Worm (Caenorhabditis elegans) whole organism, L4 larva: ENCODE measurements around the gene R160.10.

Experiments used
- D1046.2 ChIP-seq: fragments of 200-800 bp; sonication (Bioruptor generic); IDR thresholded peaks from 2 replicates; pipeline ENCODE4 v1.3.6; 2022; ENCODE audit warnings: missing genetic modification characterization, missing compliant biosample characterization
- F37D6.2 ChIP-seq: sonication (generic microtip); optimal IDR thresholded peaks from 2 replicates; lab custom pipeline; 2016; ENCODE audit warnings: mild to moderate bottlenecking, missing genetic modification characterization, missing compliant biosample characterization
- F44E2.7 ChIP-seq: fragments of 200-800 bp; sonication (Bioruptor generic); IDR thresholded peaks from 2 replicates; pipeline ENCODE4 v2.1.2; 2022; ENCODE audit warnings: missing genetic modification characterization, missing compliant biosample characterization
- T20F7.1 ChIP-seq: fragments of 200-800 bp; sonication (Bioruptor generic); optimal IDR thresholded peaks from 2 replicates; lab custom pipeline; 2018; ENCODE audit warnings: mild to moderate bottlenecking, missing genetic modification characterization, missing compliant biosample characterization
- Y48G9A.11 ChIP-seq: fragments of 200-800 bp; sonication (Bioruptor generic); IDR thresholded peaks from 2 replicates; pipeline ENCODE4 v1.3.6; 2022; ENCODE audit warnings: missing genetic modification reagents, missing genetic modification characterization, missing compliant biosample characterization
- Y5F2A.4 ChIP-seq: fragments of 200-800 bp; sonication (Bioruptor generic); optimal IDR thresholded peaks from 2 replicates; lab custom pipeline; 2018; ENCODE audit warnings: mild to moderate bottlenecking, missing genetic modification characterization, missing compliant biosample characterization
- aha-1 ChIP-seq: fragments of 150-350 bp; peaks from one replicate; lab custom pipeline; 2014; ENCODE audit warnings: missing biosample characterization, missing genetic modification characterization
- aly-2 ChIP-seq: sonication (generic microtip); optimal IDR thresholded peaks from 2 replicates; lab custom pipeline; 2018; ENCODE audit warnings: missing biosample characterization, missing genetic modification characterization
- ama-1 ChIP-seq: fragments of 150-350 bp; optimal IDR thresholded peaks from 2 replicates; lab custom pipeline; 2014; ENCODE audit warnings: inconsistent platforms, mixed read lengths
- attf-4 ChIP-seq: sonication (generic microtip); optimal IDR thresholded peaks from 3 replicates; lab custom pipeline; 2017; ENCODE audit warnings: missing biosample characterization, missing genetic modification characterization
- ceh-20 ChIP-seq: fragments of 200-800 bp; sonication (Bioruptor generic); IDR thresholded peaks from 2 replicates; pipeline ENCODE4 v1.3.6; 2022; ENCODE audit warnings: missing genetic modification reagents, missing genetic modification characterization, missing compliant biosample characterization
- ceh-28 ChIP-seq: fragments of 150-350 bp; optimal IDR thresholded peaks from 2 replicates; lab custom pipeline; 2014; ENCODE audit warnings: missing biosample characterization, missing genetic modification reagents, missing genetic modification characterization
- daf-16 ChIP-seq, 3 experiments: sonication (generic microtip); optimal IDR thresholded peaks; 2 replicates each; lab custom pipeline; 2016 to 2017; ENCODE audit warnings: missing genetic modification characterization in 3 of 3, missing genetic modification reagents in 3 of 3, mild to moderate bottlenecking in 2 of 3, missing compliant biosample characterization in 2 of 3, missing biosample characterization in 1 of 3, moderate library complexity in 1 of 3
- daf-19 ChIP-seq: fragments of 200-800 bp; sonication (Bioruptor generic); conservative IDR thresholded peaks from 2 replicates; pipeline ENCODE4 v1.3.6; 2022; ENCODE audit warnings: missing genetic modification characterization, missing compliant biosample characterization
- duxl-1 ChIP-seq: sonication (generic microtip); optimal IDR thresholded peaks from 2 replicates; lab custom pipeline; 2016; ENCODE audit warnings: mild to moderate bottlenecking, missing genetic modification characterization, moderate library complexity, missing compliant biosample characterization; ENCODE audit not compliant: poor library complexity
- dve-1 ChIP-seq: sonication (generic microtip); optimal IDR thresholded peaks from 2 replicates; lab custom pipeline; 2017; ENCODE audit warnings: antibody characterized with exemption, mild to moderate bottlenecking, missing genetic modification characterization, missing compliant biosample characterization; ENCODE audit not compliant: insufficient read depth
- hlh-30 ChIP-seq: sonication (generic microtip); optimal IDR thresholded peaks from 2 replicates; lab custom pipeline; 2017; ENCODE audit warnings: antibody characterized with exemption, mild to moderate bottlenecking, missing genetic modification characterization, missing compliant biosample characterization; ENCODE audit not compliant: insufficient read depth
- hmg-1.1 ChIP-seq: fragments of 200-800 bp; sonication (Bioruptor generic); IDR thresholded peaks from 2 replicates; pipeline ENCODE4 v1.3.6; 2022; ENCODE audit warnings: missing genetic modification reagents, missing genetic modification characterization, missing compliant biosample characterization
- jun-1 ChIP-seq: fragments of 150-350 bp; optimal IDR thresholded peaks from 2 replicates; lab custom pipeline; 2014; ENCODE audit warnings: missing biosample characterization, missing genetic modification reagents, missing genetic modification characterization
- lin-13 ChIP-seq: fragments of 150-350 bp; optimal IDR thresholded peaks from 2 replicates; lab custom pipeline; 2014; ENCODE audit warnings: missing biosample characterization, missing genetic modification reagents, missing genetic modification characterization
- lir-3 ChIP-seq: sonication (generic microtip); optimal IDR thresholded peaks from 2 replicates; lab custom pipeline; 2016; ENCODE audit warnings: mild to moderate bottlenecking, missing genetic modification characterization, missing compliant biosample characterization
- madf-9 ChIP-seq: fragments of 200-800 bp; sonication (Bioruptor generic); conservative IDR thresholded peaks from 2 replicates; pipeline ENCODE4 v1.3.6; 2022; ENCODE audit warnings: missing genetic modification reagents, missing genetic modification characterization, missing compliant biosample characterization
- mdl-1 ChIP-seq, 2 experiments: fragments of 150-350 bp in 1 of 2; sonication (generic microtip) in 1 of 2; optimal IDR thresholded peaks; 2 replicates each; lab custom pipeline; 2014 to 2017; ENCODE audit warnings: missing biosample characterization in 2 of 2, missing genetic modification characterization in 2 of 2
- mep-1 ChIP-seq: fragments of 150-350 bp; sonication (generic microtip); optimal IDR thresholded peaks from 3 replicates; lab custom pipeline; 2014; ENCODE audit warnings: missing biosample characterization, missing genetic modification characterization
- mes-2 ChIP-seq: sonication (generic microtip); optimal IDR thresholded peaks from 2 replicates; lab custom pipeline; 2016; ENCODE audit warnings: missing genotype, mild to moderate bottlenecking, missing genetic modification characterization, missing compliant biosample characterization; ENCODE audit not compliant: poor library complexity, severe bottlenecking
- mxl-2 ChIP-seq: fragments of 200-800 bp; sonication (Bioruptor generic); conservative IDR thresholded peaks from 2 replicates; pipeline ENCODE4 v1.3.6; 2022; ENCODE audit warnings: missing genetic modification reagents, missing genetic modification characterization, missing compliant biosample characterization
- nhr-28 ChIP-seq: fragments of 150-350 bp; optimal IDR thresholded peaks from 2 replicates; lab custom pipeline; 2014; ENCODE audit warnings: missing biosample characterization, missing genetic modification characterization
- nhr-6 ChIP-seq: fragments of 150-350 bp; optimal IDR thresholded peaks from 2 replicates; lab custom pipeline; 2014; ENCODE audit warnings: missing biosample characterization, missing genetic modification characterization
- php-3 ChIP-seq: fragments of 200-800 bp; sonication (Bioruptor generic); IDR thresholded peaks from 2 replicates; pipeline ENCODE4 v1.3.6; 2022; ENCODE audit warnings: missing genetic modification reagents, missing genetic modification characterization, missing compliant biosample characterization
- rbr-2 ChIP-seq: sonication (generic microtip); optimal IDR thresholded peaks from 2 replicates; lab custom pipeline; 2016; ENCODE audit warnings: missing genotype, missing genetic modification characterization, missing compliant biosample characterization
- set-16 ChIP-seq: fragments of 200-800 bp; sonication (Bioruptor generic); IDR thresholded peaks from 2 replicates; pipeline ENCODE4 v1.3.6; 2022; ENCODE audit warnings: missing genetic modification reagents, missing genetic modification characterization, missing compliant biosample characterization
- snpc-4 ChIP-seq: fragments of 150-350 bp; optimal IDR thresholded peaks from 2 replicates; lab custom pipeline; 2014; ENCODE audit warnings: missing biosample characterization, missing genetic modification characterization
- spr-1 ChIP-seq: sonication (generic microtip); optimal IDR thresholded peaks from 2 replicates; lab custom pipeline; 2016; ENCODE audit warnings: mild to moderate bottlenecking, missing genetic modification characterization, missing compliant biosample characterization
- spr-3 ChIP-seq: fragments of 200-800 bp; sonication (Bioruptor generic); optimal IDR thresholded peaks from 2 replicates; lab custom pipeline; 2018; ENCODE audit warnings: mild to moderate bottlenecking, missing genetic modification characterization, missing compliant biosample characterization
- unc-130 ChIP-seq: sonication (generic microtip); optimal IDR thresholded peaks from 2 replicates; lab custom pipeline; 2016; ENCODE audit warnings: missing genetic modification reagents, missing genetic modification characterization, missing compliant biosample characterization
- unc-62 ChIP-seq, 3 experiments: fragments of 150-350 bp in 1 of 3; sonication (generic microtip); optimal IDR thresholded peaks in 2 of 3; peaks in 1 of 3; 1 replicate in 1 of 3; 2 replicates in 2 of 3; lab custom pipeline; 2014 to 2017; ENCODE audit warnings: missing biosample characterization in 3 of 3, missing genetic modification characterization in 3 of 3, missing genetic modification reagents in 3 of 3, missing genotype in 1 of 3
- vab-7 ChIP-seq: fragments of 200-800 bp; sonication (Bioruptor generic); IDR thresholded peaks from 2 replicates; pipeline ENCODE4 v1.3.6; 2022; ENCODE audit warnings: missing genetic modification reagents, missing genetic modification characterization, missing compliant biosample characterization
- zag-1 ChIP-seq: fragments of 150-350 bp; optimal IDR thresholded peaks from 2 replicates; lab custom pipeline; 2014; ENCODE audit warnings: missing biosample characterization, missing genetic modification characterization
- zfp-2 ChIP-seq: sonication (generic microtip); optimal IDR thresholded peaks from 2 replicates; lab custom pipeline; 2016; ENCODE audit warnings: mild to moderate bottlenecking, missing genetic modification characterization, missing compliant biosample characterization
- zfp-3 ChIP-seq: fragments of 200-800 bp; sonication (Bioruptor generic); conservative IDR thresholded peaks from 2 replicates; pipeline ENCODE4 v1.3.6; 2022; ENCODE audit warnings: missing genetic modification reagents, missing genetic modification characterization, missing compliant biosample characterization
- zip-2 ChIP-seq: fragments of 150-350 bp; optimal IDR thresholded peaks from 2 replicates; lab custom pipeline; 2014; ENCODE audit warnings: missing biosample characterization, missing genetic modification characterization
- ztf-7 ChIP-seq: fragments of 150-350 bp; optimal IDR thresholded peaks from 2 replicates; lab custom pipeline; 2014; ENCODE audit warnings: missing biosample characterization, missing genetic modification characterization

R160.10 gene

ce11 chrX:4395073-4395850 is 27.9 kb upstream of the R160.10 start (continued):
- peak; percentile 94 for TF ChIP-seq dve-1
- TF ChIP-seq jun-1, result peak; percentile 71
- TF ChIP-seq daf-19 (GFP tag; lab: Robert Waterston, UW), result no peak
- peak; percentile 0 to 50 for TF ChIP-seq mdl-1 (tag; optimal IDR thresholded peaks at IDR 0.05; lab: Kevin White, UChicago)
- TF ChIP-seq ztf-7 (tag; lab: Kevin White, UChicago), result peak; percentile 63
- TF ChIP-seq mes-2 (tag; lab: Kevin White, UChicago), result peak; percentile 92
- TF ChIP-seq nhr-6 (tag; lab: Kevin White, UChicago), result peak; percentile 84
- peak; percentile 55; the same call in 1 of the 2 replicates for TF ChIP-seq zfp-3 (GFP tag; lab: Robert Waterston, UW)
- TF ChIP-seq ceh-28 (tag; lab: Kevin White, UChicago), result no peak
- TF ChIP-seq php-3 (GFP tag; lab: Robert Waterston, UW), result peak; percentile 60; the same call in 1 of the 2 replicates
- TF ChIP-seq lir-3 (tag; lab: Kevin White, UChicago), result peak; percentile 21
- TF ChIP-seq zfp-2 (tag; lab: Kevin White, UChicago), result peak; percentile 12
- peak; percentile 65 for TF ChIP-seq spr-3 (GFP tag; lab: Kevin White, UChicago)
- TF ChIP-seq hlh-30 (tag; lab: Kevin White, UChicago), result peak; percentile 71
- TF ChIP-seq lin-13 (GFP tag; lab: Kevin White, UChicago), result peak; percentile 75
- no peak for TF ChIP-seq unc-130
- peak; percentile 64 for TF ChIP-seq zip-2 (tag; lab: Kevin White, UChicago)
- no peak for TF ChIP-seq F44E2.7 (GFP tag; lab: Robert Waterston, UW)
- TF ChIP-seq ceh-20 (GFP tag; lab: Robert Waterston, UW), result 0 out of 2 replicates have a peak, but pooled peaks have one; percentile 56
- no peak for TF ChIP-seq D1046.2 (GFP tag; lab: Robert Waterston, UW)
- no peak for TF ChIP-seq zag-1 (tag; lab: Kevin White, UChicago)

ce11 chrX:4394505-4394904 is 27.2 kb upstream of the R160.10 start:
- 0 out of 2 replicates have a peak, but pooled peaks have one; percentile 21 for TF ChIP-seq Y48G9A.11 (GFP tag; lab: Robert Waterston, UW)
- TF ChIP-seq, all 104 proteins: peak for 1; not testable (repeated sequence) for 103

- TF ChIP-seq aha-1 (tag; lab: Kevin White, UChicago) (peak; percentile 81), hmg-1.1 (GFP tag; lab: Robert Waterston, UW) (0 out of 2 replicates have a peak, but pooled peaks have one; percentile 19), vab-7 (GFP tag; lab: Robert Waterston, UW) (no peak), lin-13 (GFP tag; lab: Kevin White, UChicago) (no peak), Y5F2A.4 (GFP tag; lab: Kevin White, UChicago) (no peak), duxl-1 (no peak), zfp-2 (tag; lab: Kevin White, UChicago) (no peak)
Observed at ce11 chrX:4391680-4392079, 24.4 kb upstream of the R160.10 start.

- peak in 1 of 2 experiments; percentile 61 for TF ChIP-seq unc-62 (GFP tag; optimal IDR thresholded peaks at IDR 0.05 in 1 of 2; lab: Kevin White, UChicago)
- TF ChIP-seq unc-62 (tag; optimal IDR thresholded peaks at IDR 0.05; lab: Kevin White, UChicago), result no peak
- peak; percentile 54 for TF ChIP-seq spr-1 (tag; lab: Kevin White, UChicago)
- TF ChIP-seq attf-4, result no peak
- no peak for TF ChIP-seq spr-3 (GFP tag; lab: Kevin White, UChicago)
- TF ChIP-seq ama-1, result no peak
- TF ChIP-seq mdl-1 (tag; optimal IDR thresholded peaks at IDR 0.05; lab: Kevin White, UChicago), result peak; percentile 78 to 90
- no peak for TF ChIP-seq snpc-4 (tag; lab: Kevin White, UChicago)
- TF ChIP-seq mep-1 (tag; lab: Kevin White, UChicago), result peak; percentile 97
- TF ChIP-seq T20F7.1 (GFP tag; lab: Kevin White, UChicago), result peak; percentile 75
- TF ChIP-seq hmg-1.1 (GFP tag; lab: Robert Waterston, UW), result peak; percentile 93
- TF ChIP-seq daf-19 (GFP tag; lab: Robert Waterston, UW), result no peak
- peak; percentile 94 for TF ChIP-seq rbr-2 (tag; lab: Kevin White, UChicago)
- TF ChIP-seq aly-2 (tag; lab: Kevin White, UChicago), result no peak
- TF ChIP-seq daf-16 (GFP tag; optimal IDR thresholded peaks at IDR 0.05; lab: Kevin White, UChicago), result peak; percentile 1 to 47
- TF ChIP-seq daf-16 (tag; optimal IDR thresholded peaks at IDR 0.05; lab: Kevin White, UChicago), result peak; percentile 73
- peak; percentile 93 for TF ChIP-seq nhr-28
- TF ChIP-seq mxl-2, result no peak
- TF ChIP-seq madf-9, result peak; percentile 82
- peak; percentile 89 for TF ChIP-seq set-16 (GFP tag; lab: Robert Waterston, UW)
- TF ChIP-seq F37D6.2 (tag; lab: Kevin White, UChicago), result peak; percentile 84
Observed at ce11 chrX:4388834-4389409, 21.6 kb upstream of the R160.10 start, which contains the start of gene dpy-23. Gene dpy-23 (plus strand): TSS chrX:4389359.
